Worm (Caenorhabditis elegans) whole organism, midembryonic: ENCODE results near the gene cyp-13A4.

Experiments
- T22C8.4 ChIP-seq: fragments of 200-800 bp; sonication (Bioruptor generic); IDR thresholded peaks from 2 replicates; pipeline ENCODE4 v1.3.6; 2022; ENCODE audit warnings: missing genetic modification characterization, missing compliant biosample characterization
- cog-1 ChIP-seq: sonication (generic microtip); optimal IDR thresholded peaks from 2 replicates; lab custom pipeline; 2016; ENCODE audit warnings: missing genetic modification characterization, missing compliant biosample characterization
- flt-1 ChIP-seq: fragments of 200-800 bp; sonication (Bioruptor generic); IDR thresholded peaks from 2 replicates; pipeline ENCODE4 v1.3.6; 2022; ENCODE audit warnings: missing genetic modification characterization, missing compliant biosample characterization
- klf-2 ChIP-seq: fragments of 200-800 bp; sonication (Bioruptor generic); conservative IDR thresholded peaks from 2 replicates; pipeline ENCODE4 v1.3.6; 2022; ENCODE audit warnings: missing genetic modification reagents, missing genetic modification characterization, missing compliant biosample characterization
- med-1 ChIP-seq: sonication (generic microtip); optimal IDR thresholded peaks from 2 replicates; lab custom pipeline; 2017; ENCODE audit warnings: missing genetic modification characterization, mild to moderate bottlenecking, missing compliant biosample characterization, antibody characterized with exemption, missing genetic modification reagents; ENCODE audit not compliant: insufficient read depth
- ref-1 ChIP-seq: fragments of 200-800 bp; sonication (Bioruptor generic); conservative IDR thresholded peaks from 2 replicates; pipeline ENCODE4 v1.3.6; 2022; ENCODE audit warnings: missing genetic modification reagents, missing genetic modification characterization, missing compliant biosample characterization

DNA sequence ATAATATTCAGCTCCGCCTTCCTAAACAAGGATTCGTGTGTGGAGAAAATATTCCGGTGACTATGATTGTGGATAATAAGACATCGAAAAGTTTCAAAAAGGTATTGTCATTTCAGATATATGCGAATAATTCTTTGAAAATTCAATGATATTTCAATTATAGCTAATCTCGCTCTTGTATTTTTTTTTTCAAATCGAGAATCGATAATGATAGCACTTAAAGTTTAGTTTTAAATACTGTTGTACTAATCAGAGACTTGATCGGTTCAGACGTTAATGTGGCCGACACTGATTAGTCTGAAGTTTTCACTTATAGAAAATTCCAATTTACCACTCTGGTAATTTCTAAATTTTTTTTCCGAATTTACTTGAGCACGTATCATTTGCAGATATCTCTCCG is 38.4 kb upstream of the cyp-13A4 start:
- TF ChIP-seq ref-1 (GFP tag; lab: Robert Waterston, UW), result no peak
- TF ChIP-seq flt-1 (GFP tag; lab: Robert Waterston, UW), result no peak
- TF ChIP-seq cog-1 (tag; lab: Kevin White, UChicago), result no peak
- TF ChIP-seq T22C8.4, result no peak
- no peak for TF ChIP-seq med-1 (GFP tag; lab: Kevin White, UChicago)
- no peak for TF ChIP-seq klf-2 (GFP tag; lab: Robert Waterston, UW)
